Worm (Caenorhabditis elegans): ENCODE measurements around the gene rpy-1.

ce11 chrII:6712177-6712981 is 6.9 kb upstream of the rpy-1 start, which contains the start of the genes dpy-10 and T14B4.19:
- TF ChIP-seq dao-5 (tag; optimal IDR thresholded peaks at IDR 0.05): no peak
- no peak for TF ChIP-seq him-1 (tag; optimal IDR thresholded peaks at IDR 0.05)
- TF ChIP-seq W03F9.2 (tag; optimal IDR thresholded peaks at IDR 0.05): no peak

All from whole organism, L4/young adult.